Worm (Caenorhabditis elegans): ENCODE measurements around the gene clec-40.

The clec-40 gene

DNA sequence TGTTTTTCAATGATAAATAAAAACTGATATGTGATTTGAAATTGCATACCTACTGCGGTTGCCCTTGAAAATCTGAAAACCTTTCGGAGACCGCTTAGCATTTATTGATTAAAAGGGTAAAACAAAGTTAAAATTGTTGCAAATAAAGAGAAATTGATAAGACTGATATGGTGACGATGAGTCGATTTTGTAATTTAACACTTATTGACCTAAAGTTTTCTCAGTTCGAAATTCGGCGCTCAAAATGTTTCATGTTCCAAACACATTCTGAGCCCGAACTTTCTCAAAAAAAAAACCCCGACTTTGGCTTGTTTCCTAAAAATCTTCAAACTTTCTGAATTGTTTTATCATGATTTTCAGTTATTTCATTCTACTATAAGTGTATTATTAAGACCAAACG lies at the start of gene clec-40:
clec-40 (minus strand) TSS at position 101 of the 400 bp plus-strand sequence.
- TF ChIP-seq pag-3 (tag; optimal IDR thresholded peaks at IDR 0.05; ENCODE audit: borderline replicate concordance), result no peak
- TF ChIP-seq fax-1 (tag; optimal IDR thresholded peaks at IDR 0.05), result no peak
- no peak for TF ChIP-seq mec-3 (tag; optimal IDR thresholded peaks at IDR 0.05; ENCODE audit: borderline replicate concordance)

ce11 chrV:16888788-16889325 lies 48.0 kb upstream of the clec-40 start, which contains the start of the genes ifas-2 and fbxa-44:
TSS of gene ifas-2 (minus strand) at chrV:16888888.
TSS of gene fbxa-44 (plus strand) at chrV:16889275.
- no peak for TF ChIP-seq ceh-22 (tag; optimal IDR thresholded peaks at IDR 0.05)
- no peak for TF ChIP-seq pha-4 (tag; optimal IDR thresholded peaks at IDR 0.05)
- TF ChIP-seq lin-11 (tag; optimal IDR thresholded peaks at IDR 0.05), result no peak
- TF ChIP-seq C38D4.7 (GFP tag; optimal IDR thresholded peaks at IDR 0.05), result no peak
- no peak for TF ChIP-seq nhr-11 (tag; optimal IDR thresholded peaks at IDR 0.05)
- no peak for TF ChIP-seq sox-2 (GFP tag; IDR thresholded peaks at IDR 0.05)
- no peak for TF ChIP-seq unc-3 (GFP tag; conservative IDR thresholded peaks at IDR 0.05)
- TF ChIP-seq unc-3 (tag; optimal IDR thresholded peaks at IDR 0.05), result no peak
- no peak for TF ChIP-seq hlh-13 (GFP tag; optimal IDR thresholded peaks at IDR 0.05)
- TF ChIP-seq fkh-10 (GFP tag; optimal IDR thresholded peaks at IDR 0.05), result no peak
- no peak for TF ChIP-seq pros-1 (tag; optimal IDR thresholded peaks at IDR 0.05)
- no peak for TF ChIP-seq C08G9.2 (tag; optimal IDR thresholded peaks at IDR 0.05)

ce11 chrV:16884744-16885143 lies 43.9 kb upstream of the clec-40 start, which contains the start of gene F09C6.13:
TSS of gene F09C6.13 (plus strand) at chrV:16885044.
- no peak for TF ChIP-seq ceh-22 (tag; optimal IDR thresholded peaks at IDR 0.05)
- no peak for TF ChIP-seq lim-6 (tag; optimal IDR thresholded peaks at IDR 0.05)
- no peak for TF ChIP-seq npax-4 (tag; optimal IDR thresholded peaks at IDR 0.05)

DNA sequence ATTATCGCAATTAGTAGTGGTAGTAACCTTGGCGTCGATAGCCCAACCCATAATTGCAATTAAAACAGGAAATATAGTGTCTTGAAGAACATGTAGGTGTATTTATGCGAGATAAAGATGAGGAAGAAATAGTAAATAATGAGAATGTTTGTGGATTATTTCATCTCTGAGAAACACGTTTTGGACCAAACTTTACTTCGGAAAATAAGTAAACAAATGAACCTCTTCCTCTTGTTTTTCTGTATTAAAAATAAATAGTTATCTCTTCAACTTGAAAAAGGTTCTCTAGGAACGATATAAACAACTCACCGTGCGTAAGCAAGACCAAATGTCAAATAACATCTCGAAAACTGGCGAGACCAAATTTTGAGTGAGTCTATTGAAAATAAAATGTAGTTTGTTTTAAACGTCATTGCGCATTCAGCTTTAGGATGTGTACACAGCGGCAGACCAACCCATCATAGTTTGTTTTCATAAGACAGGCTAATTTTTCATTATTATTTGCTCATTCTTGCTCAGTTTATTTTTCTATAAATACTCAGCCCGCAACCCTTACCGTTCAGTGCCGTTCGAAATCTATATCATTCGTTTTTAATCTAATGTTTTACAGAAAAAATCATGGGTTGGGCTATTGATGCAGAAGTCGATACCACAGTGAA lies 41.5 kb upstream of the clec-40 start, which contains the start of the genes F09C6.11 and F09C6.12:
F09C6.11 (minus strand) TSS at position 51 of the 659 bp plus-strand sequence.
F09C6.12 (plus strand) TSS at position 609 of the 659 bp plus-strand sequence.
- TF ChIP-seq pag-3 (tag; optimal IDR thresholded peaks at IDR 0.05; ENCODE audit: borderline replicate concordance), result no peak
- TF ChIP-seq dmd-4 (tag; optimal IDR thresholded peaks at IDR 0.05; ENCODE audit: borderline replicate concordance), result no peak
- TF ChIP-seq nhr-232 (tag; optimal IDR thresholded peaks at IDR 0.05), result no peak
- no peak for TF ChIP-seq pqm-1 (tag; optimal IDR thresholded peaks at IDR 0.05)
- no peak for TF ChIP-seq madf-2 (tag; optimal IDR thresholded peaks at IDR 0.05)
- no peak for TF ChIP-seq ceh-9 (tag; optimal IDR thresholded peaks at IDR 0.05)
- TF ChIP-seq tbx-2 (tag; optimal IDR thresholded peaks at IDR 0.05), result no peak
- no peak for TF ChIP-seq ahr-1 (tag; optimal IDR thresholded peaks at IDR 0.05)
- TF ChIP-seq K02D7.2 (tag; optimal IDR thresholded peaks at IDR 0.05), result no peak

ce11 chrV:16880679-16881078 lies 39.8 kb upstream of the clec-40 start, which contains the start of gene F09C6.14:
TSS of gene F09C6.14 (plus strand) at chrV:16880979.
- TF ChIP-seq ceh-18 (tag; optimal IDR thresholded peaks at IDR 0.05) (no peak), dve-1 (tag; optimal IDR thresholded peaks at IDR 0.05) (no peak), tbx-7 (tag; optimal IDR thresholded peaks at IDR 0.05) (no peak), ztf-16 (tag; optimal IDR thresholded peaks at IDR 0.05) (no peak), lin-11 (tag; optimal IDR thresholded peaks at IDR 0.05) (no peak), odd-2 (tag; optimal IDR thresholded peaks at IDR 0.05) (no peak), ceh-19 (GFP tag; optimal IDR thresholded peaks at IDR 0.05) (no peak), ahr-1 (tag; optimal IDR thresholded peaks at IDR 0.05) (no peak), pax-1 (tag; optimal IDR thresholded peaks at IDR 0.05) (no peak), pag-3 (tag; optimal IDR thresholded peaks at IDR 0.05; ENCODE audit: borderline replicate concordance) (no peak), ceh-30 (tag; optimal IDR thresholded peaks at IDR 0.05) (no peak), eyg-1 (tag; optimal IDR thresholded peaks at IDR 0.05) (no peak), ama-1 (optimal IDR thresholded peaks at IDR 0.05) (no peak), fkh-10 (GFP tag; optimal IDR thresholded peaks at IDR 0.05) (no peak), sdc-2 (tag; optimal IDR thresholded peaks at IDR 0.05) (no peak)
